Fruit fly (Drosophila melanogaster): Measurements from ENCODE around the gene CG10165.

dm6 chr2L:19526316-19526715, 3.8 kb downstream of the CG10165 start, which contains the start of the genes Dpm1 and CG10137:
- TF ChIP-seq insv (optimal IDR thresholded peaks at IDR 0.05) (no peak), h (optimal IDR thresholded peaks at IDR 0.05) (no peak), Myc (optimal IDR thresholded peaks at IDR 0.05) (no peak)

Data from Kc167 (cell line).